Fruit fly (Drosophila melanogaster): Measurements from ENCODE around the gene Idgf1.

DNA sequence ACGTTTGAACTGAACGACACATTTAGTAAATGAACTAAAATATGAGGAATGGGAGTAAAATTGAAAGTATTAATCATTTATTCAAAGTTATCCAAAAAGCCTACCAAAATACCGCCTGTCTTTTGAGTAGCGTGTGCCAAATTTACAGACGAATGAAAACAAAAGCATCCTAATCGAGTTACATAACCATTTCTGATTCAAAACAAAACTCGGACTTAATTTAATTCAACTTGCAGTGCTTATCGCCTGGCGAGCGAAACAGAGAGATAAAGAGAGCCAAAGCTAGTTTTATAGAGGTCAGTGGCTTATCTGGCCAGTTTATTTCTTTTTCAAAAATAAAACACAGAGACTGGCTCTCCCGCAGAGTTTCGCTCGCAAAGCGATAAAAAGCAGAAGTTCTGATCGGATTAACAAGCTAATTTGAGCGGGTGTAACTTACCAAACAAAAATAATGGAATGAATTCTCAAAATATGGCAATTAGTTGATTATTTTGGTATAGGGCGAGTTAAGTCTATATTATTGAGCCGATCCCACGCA is 2.9 kb downstream of the Idgf1 start:
- TF ChIP-seq CG7101 (tag; optimal IDR thresholded peaks at IDR 0.05) (no peak), Crg-1 (GFP tag; optimal IDR thresholded peaks at IDR 0.05) (no peak), pad (GFP tag; optimal IDR thresholded peaks at IDR 0.05) (no peak), Mnt (GFP tag; optimal IDR thresholded peaks at IDR 0.05) (no peak), CG5204 (GFP tag; optimal IDR thresholded peaks at IDR 0.05) (no peak), CG7045 (GFP tag; optimal IDR thresholded peaks at IDR 0.05) (no peak), kay (GFP tag; ENCODE audit: borderline replicate concordance) (peak; percentile 70), Clk (GFP tag; optimal IDR thresholded peaks at IDR 0.05) (no peak), CG11617 (GFP tag; optimal IDR thresholded peaks at IDR 0.05) (no peak)
